Worm (Caenorhabditis elegans) whole organism, young adult: ENCODE data around the gene T22D1.3.

Experiments
- Y56A3A.18 ChIP-seq: fragments of 200-800 bp; sonication (Bioruptor generic); IDR thresholded peaks from 2 replicates; pipeline ENCODE4 v1.3.6; 2022; ENCODE audit warnings: missing genetic modification reagents, missing genetic modification characterization, missing compliant biosample characterization
- ama-1 ChIP-seq, 3 experiments: fragments of 150-350 bp in 1 of 3; sonication (generic microtip) in 2 of 3; optimal IDR thresholded peaks; 2 replicates each; lab custom pipeline; 2014 to 2018; ENCODE audit warnings: missing biosample characterization in 2 of 3, missing genetic modification characterization in 2 of 3, missing genetic modification reagents in 2 of 3
- atf-7 ChIP-seq: sonication (generic microtip); optimal IDR thresholded peaks from 2 replicates; lab custom pipeline; 2017; ENCODE audit warnings: mild to moderate bottlenecking, missing genetic modification characterization, missing compliant biosample characterization
- ccch-3 ChIP-seq: fragments of 200-800 bp; sonication (Bioruptor generic); optimal IDR thresholded peaks from 2 replicates; lab custom pipeline; 2018; ENCODE audit warnings: mild to moderate bottlenecking, missing genetic modification characterization, missing compliant biosample characterization
- ceh-27 ChIP-seq: fragments of 200-800 bp; sonication (Bioruptor generic); optimal IDR thresholded peaks from 2 replicates; lab custom pipeline; 2018; ENCODE audit warnings: mild to moderate bottlenecking, missing genetic modification characterization, moderate library complexity, missing compliant biosample characterization
- dpl-1 ChIP-seq: fragments of 150-350 bp; optimal IDR thresholded peaks from 2 replicates; lab custom pipeline; 2014; ENCODE audit warnings: missing biosample characterization, missing genetic modification reagents, missing genetic modification characterization
- ets-4 ChIP-seq: fragments of 200-800 bp; sonication (Bioruptor generic); optimal IDR thresholded peaks from 2 replicates; lab custom pipeline; 2018; ENCODE audit warnings: mild to moderate bottlenecking, missing genetic modification characterization, missing compliant biosample characterization
- hsf-1 ChIP-seq: fragments of 200-800 bp; sonication (Bioruptor generic); IDR thresholded peaks from 2 replicates; pipeline ENCODE4 v1.3.6; 2022; ENCODE audit warnings: missing genetic modification reagents, missing genetic modification characterization, missing compliant biosample characterization
- madf-8 ChIP-seq: fragments of 200-800 bp; sonication (Bioruptor generic); conservative IDR thresholded peaks from 2 replicates; pipeline ENCODE4 v1.3.6; 2022; ENCODE audit warnings: missing genetic modification reagents, missing genetic modification characterization, missing compliant biosample characterization
- pha-4 ChIP-seq: fragments of 150-350 bp; sonication (generic microtip); optimal IDR thresholded peaks from 2 replicates; lab custom pipeline; 2014; ENCODE audit warnings: missing biosample characterization, missing genetic modification reagents, missing genetic modification characterization
- snpc-1.3 ChIP-seq: sonication (generic microtip); optimal IDR thresholded peaks from 2 replicates; lab custom pipeline; 2017; ENCODE audit warnings: missing genetic modification characterization, mild to moderate bottlenecking, missing compliant biosample characterization, antibody characterized with exemption, moderate library complexity, missing genotype, missing genetic modification reagents; ENCODE audit not compliant: insufficient read depth
- somi-1 ChIP-seq: fragments of 200-800 bp; sonication (Bioruptor generic); optimal IDR thresholded peaks from 2 replicates; lab custom pipeline; 2018; ENCODE audit warnings: mild to moderate bottlenecking, missing genetic modification characterization, missing compliant biosample characterization

- TF ChIP-seq ceh-27 (GFP tag; lab: Kevin White, UChicago) (no peak), somi-1 (GFP tag; lab: Kevin White, UChicago) (no peak), hsf-1 (GFP tag; lab: Robert Waterston, UW) (no peak), ets-4 (GFP tag; lab: Kevin White, UChicago) (no peak), ama-1 (optimal IDR thresholded peaks at IDR 0.05; lab: Kevin White, UChicago) (no peak), ama-1 (GFP tag; optimal IDR thresholded peaks at IDR 0.05; lab: Kevin White, UChicago) (no peak), snpc-1.3 (tag; lab: Kevin White, UChicago) (no peak), ccch-3 (no peak), madf-8 (GFP tag; lab: Robert Waterston, UW) (no peak), Y56A3A.18 (GFP tag; lab: Robert Waterston, UW) (no peak), atf-7 (tag; lab: Kevin White, UChicago) (no peak), pha-4 (no peak), dpl-1 (GFP tag; lab: Kevin White, UChicago) (no peak)
These were observed 33.6 kb upstream of the T22D1.3 start for ce11 chrIV:6879666-6880210.
